Fruit fly (Drosophila melanogaster): ENCODE data around the gene CG42337.

The CG42337 gene

DNA sequence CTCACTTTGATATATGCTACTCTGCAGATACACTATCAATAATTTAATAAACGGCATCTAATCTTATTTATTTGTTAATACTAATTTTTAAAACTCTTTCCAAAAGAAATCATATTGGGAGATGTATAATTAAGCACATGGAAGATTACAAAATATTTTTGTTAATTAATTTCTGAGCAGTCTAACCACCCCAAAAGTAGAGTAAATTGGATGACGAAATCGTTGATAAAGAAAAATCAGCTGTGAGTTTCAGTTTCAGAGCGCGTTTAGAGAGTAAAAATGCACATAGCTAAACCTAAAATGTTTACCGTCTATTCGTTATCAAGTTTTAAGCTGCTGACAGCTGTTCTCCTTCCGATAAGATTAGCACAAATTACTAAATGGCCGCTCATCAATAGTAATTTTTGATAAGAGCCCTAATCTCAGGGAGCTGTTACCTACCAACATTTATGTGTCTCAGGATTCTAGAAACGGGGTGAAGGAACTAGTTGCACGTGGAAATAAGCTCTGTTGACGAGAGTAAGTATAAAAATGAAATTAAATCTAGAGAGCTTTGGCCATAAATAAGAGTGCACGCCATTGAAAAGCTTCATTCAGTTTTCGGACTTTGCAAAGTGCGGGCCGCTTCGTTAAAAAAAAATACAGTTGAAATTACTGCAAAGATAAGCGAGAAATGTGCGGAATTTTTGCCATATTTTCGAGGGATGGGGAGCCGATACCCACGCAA is 20.5 kb downstream of the CG42337 start, which contains the start of the genes chb and AsnS (continued):
- TF ChIP-seq vnd (GFP tag; IDR thresholded peaks at IDR 0.05; ENCODE audit: partially characterized antibody) = no peak
- TF ChIP-seq fru (optimal IDR thresholded peaks at IDR 0.05) = no peak
- peak; percentile 55 for TF ChIP-seq CG11723 (GFP tag; optimal IDR thresholded peaks at IDR 0.05)
- no peak for TF ChIP-seq dan (GFP tag; IDR thresholded peaks at IDR 0.05)
- peak; percentile 82 for TF ChIP-seq CG11696 (GFP tag; IDR thresholded peaks at IDR 0.05)
- peak in 1 of 3 experiments; percentile 63 for TF ChIP-seq lola (GFP tag; optimal IDR thresholded peaks at IDR 0.05)
- no peak for TF ChIP-seq CG10565 (GFP tag; optimal IDR thresholded peaks at IDR 0.05)
- TF ChIP-seq CG10366 (GFP tag; IDR thresholded peaks at IDR 0.05) = peak; percentile 90
- TF ChIP-seq ATbp (GFP tag; optimal IDR thresholded peaks at IDR 0.05) = peak; percentile 90
- TF ChIP-seq Dip3 (GFP tag; optimal IDR thresholded peaks at IDR 0.05) = peak; percentile 69
- peak; percentile 71; the same call in 2 of the 3 replicates for TF ChIP-seq CG11560 (tag; IDR thresholded peaks at IDR 0.05)
- peak; percentile 90 for TF ChIP-seq CG8388 (GFP tag; optimal IDR thresholded peaks at IDR 0.05)
- TF ChIP-seq NfI (GFP tag; optimal IDR thresholded peaks at IDR 0.05) = peak; percentile 90
- peak; percentile 51 for TF ChIP-seq Atf3 (GFP tag; optimal IDR thresholded peaks at IDR 0.05)
- peak; percentile 96 for TF ChIP-seq vvl (GFP tag; IDR thresholded peaks at IDR 0.05)
- no peak for TF ChIP-seq CG33557 (GFP tag; optimal IDR thresholded peaks at IDR 0.05)
- TF ChIP-seq tgo (GFP tag; IDR thresholded peaks at IDR 0.05) = peak; percentile 94
- peak; percentile 74 for TF ChIP-seq croc (GFP tag; conservative IDR thresholded peaks at IDR 0.05)
- TF ChIP-seq nerfin-2 (GFP tag; IDR thresholded peaks at IDR 0.05; ENCODE audit: partially characterized antibody) = no peak
- peak; percentile 89 for TF ChIP-seq gsb-n (tag; optimal IDR thresholded peaks at IDR 0.05)
- TF ChIP-seq CG17361 (GFP tag; IDR thresholded peaks at IDR 0.05) = peak; percentile 92
- TF ChIP-seq CG16863 (GFP tag; optimal IDR thresholded peaks at IDR 0.05) = peak; percentile 57
- TF ChIP-seq pita (GFP tag; optimal IDR thresholded peaks at IDR 0.05) = no peak
- TF ChIP-seq CrebB (tag; optimal IDR thresholded peaks at IDR 0.05) = peak; percentile 87
- TF ChIP-seq CTCF (GFP tag; optimal IDR thresholded peaks at IDR 0.05) = no peak
- TF ChIP-seq fu2 (GFP tag; optimal IDR thresholded peaks at IDR 0.05) = peak; percentile 78
- no peak for TF ChIP-seq cad (GFP tag; optimal IDR thresholded peaks at IDR 0.05)
- peak; percentile 87 for TF ChIP-seq peb (GFP tag; IDR thresholded peaks at IDR 0.05)
- peak; percentile 81 for TF ChIP-seq Six4 (GFP tag; optimal IDR thresholded peaks at IDR 0.05)
- TF ChIP-seq CG42726 (GFP tag; IDR thresholded peaks at IDR 0.05; ENCODE audit: partially characterized antibody) = no peak
- TF ChIP-seq aop (GFP tag; IDR thresholded peaks at IDR 0.05) = peak; percentile 42; the same call in 1 of the 2 replicates
- peak; percentile 89 for TF ChIP-seq CG30403 (GFP tag; optimal IDR thresholded peaks at IDR 0.05)
- peak; percentile 84 for TF ChIP-seq Taf1 (GFP tag; IDR thresholded peaks at IDR 0.05)
- TF ChIP-seq ham (GFP tag; IDR thresholded peaks at IDR 0.05) = peak; percentile 39; the same call in 1 of the 2 replicates
- TF ChIP-seq ems (GFP tag; optimal IDR thresholded peaks at IDR 0.05) = peak; percentile 69
- peak; percentile 56 for TF ChIP-seq CG10274 (GFP tag; optimal IDR thresholded peaks at IDR 0.05)
- peak; percentile 67 for TF ChIP-seq exex (tag; optimal IDR thresholded peaks at IDR 0.05)
- no peak for TF ChIP-seq inv (GFP tag; IDR thresholded peaks at IDR 0.05; ENCODE audit: partially characterized antibody)
- TF ChIP-seq corto (GFP tag; optimal IDR thresholded peaks at IDR 0.05) = peak; percentile 48
- TF ChIP-seq Oli (tag; optimal IDR thresholded peaks at IDR 0.05) = peak; percentile 94
- peak; percentile 88 for TF ChIP-seq CG10979 (tag; optimal IDR thresholded peaks at IDR 0.05)
- TF ChIP-seq bcd (GFP tag; optimal IDR thresholded peaks at IDR 0.05) = peak; percentile 89
- TF ChIP-seq jumu (GFP tag; optimal IDR thresholded peaks at IDR 0.05) = peak; percentile 41
- TF ChIP-seq trh (GFP tag; optimal IDR thresholded peaks at IDR 0.05) = peak; percentile 70
- no peak for TF ChIP-seq Jarid2 (GFP tag; optimal IDR thresholded peaks at IDR 0.05)
- TF ChIP-seq mirr (GFP tag; optimal IDR thresholded peaks at IDR 0.05) = peak; percentile 90
- no peak for TF ChIP-seq prd (optimal IDR thresholded peaks at IDR 0.05)
- peak; percentile 93 for TF ChIP-seq prd (GFP tag; IDR thresholded peaks at IDR 0.05)
- TF ChIP-seq ro (GFP tag; IDR thresholded peaks at IDR 0.05) = peak; percentile 62
- TF ChIP-seq CG11085 (GFP tag; IDR thresholded peaks at IDR 0.05) = peak; percentile 88
- TF ChIP-seq crc (GFP tag; optimal IDR thresholded peaks at IDR 0.05) = peak; percentile 94

Data from whole organism, embryonic.